Worm (Caenorhabditis elegans) whole organism, young adult: ENCODE results near the gene hpo-36.

Experiments used
- chd-7 ChIP-seq: sonication (generic microtip); optimal IDR thresholded peaks from 2 replicates; lab custom pipeline; 2016; ENCODE audit warnings: mild to moderate bottlenecking, missing genetic modification characterization, moderate library complexity, missing compliant biosample characterization
- dpff-1 ChIP-seq: sonication (generic microtip); optimal IDR thresholded peaks from 2 replicates; lab custom pipeline; 2017; ENCODE audit warnings: mild to moderate bottlenecking, missing genetic modification characterization, missing compliant biosample characterization
- egrh-3 ChIP-seq: fragments of 200-800 bp; sonication (Bioruptor generic); IDR thresholded peaks from 2 replicates; pipeline ENCODE4 v1.3.6; 2022; ENCODE audit warnings: missing genetic modification reagents, missing genetic modification characterization, missing compliant biosample characterization
- pha-4 ChIP-seq: fragments of 150-350 bp; sonication (generic microtip); optimal IDR thresholded peaks from 2 replicates; lab custom pipeline; 2014; ENCODE audit warnings: missing biosample characterization, missing genetic modification reagents, missing genetic modification characterization
- snpc-3.4 ChIP-seq: sonication (generic microtip); optimal IDR thresholded peaks from 2 replicates; lab custom pipeline; 2017; ENCODE audit warnings: missing genetic modification characterization, mild to moderate bottlenecking, missing compliant biosample characterization, antibody characterized with exemption, moderate library complexity, missing genotype, missing genetic modification reagents
- snpc-4 ChIP-seq, 5 experiments: fragments of 150-350 bp in 1 of 5; sonication (generic microtip) in 4 of 5; optimal IDR thresholded peaks; 2 replicates each; lab custom pipeline; 2014 to 2018; ENCODE audit warnings: missing genetic modification characterization in 5 of 5, missing biosample characterization in 3 of 5, antibody characterized with exemption in 2 of 5, mild to moderate bottlenecking in 2 of 5, missing compliant biosample characterization in 2 of 5, missing genotype in 2 of 5, moderate library complexity in 2 of 5, missing genetic modification reagents in 1 of 5
- tbp1 ChIP-seq: fragments of 200-800 bp; sonication (Bioruptor generic); optimal IDR thresholded peaks from 2 replicates; lab custom pipeline; 2018; ENCODE audit warnings: mild to moderate bottlenecking, missing genetic modification characterization, missing compliant biosample characterization
- unc-62 ChIP-seq: fragments of 150-350 bp; optimal IDR thresholded peaks from 2 replicates; lab custom pipeline; 2014; ENCODE audit warnings: missing biosample characterization, missing genetic modification reagents, missing genetic modification characterization
- ztf-18 ChIP-seq: sonication (generic microtip); optimal IDR thresholded peaks from 2 replicates; lab custom pipeline; 2016; ENCODE audit warnings: missing genotype, mild to moderate bottlenecking, missing genetic modification characterization, missing compliant biosample characterization

ce11 chrV:3712192-3712591 lies 27.0 kb downstream of the hpo-36 start:
- TF ChIP-seq unc-62 = no peak
- TF ChIP-seq chd-7 (tag; lab: Kevin White, UChicago) = no peak
- TF ChIP-seq pha-4 (tag; lab: Kevin White, UChicago) = no peak
- no peak for TF ChIP-seq tbp1 (GFP tag; lab: Kevin White, UChicago)
- TF ChIP-seq egrh-3 (GFP tag; lab: Robert Waterston, UW) = no peak
- TF ChIP-seq snpc-4 (GFP tag; optimal IDR thresholded peaks at IDR 0.05; lab: Kevin White, UChicago) = no peak
- TF ChIP-seq snpc-4 (tag; optimal IDR thresholded peaks at IDR 0.05; lab: Kevin White, UChicago) = no peak
- TF ChIP-seq dpff-1 (tag; lab: Kevin White, UChicago) = no peak
- no peak for TF ChIP-seq snpc-3.4 (tag; lab: Kevin White, UChicago)
- TF ChIP-seq ztf-18 (tag; lab: Kevin White, UChicago) = no peak
